Worm (Caenorhabditis elegans) whole organism, L2 larva: ENCODE measurements around the gene sid-2.

ENCODE experiments used
- C34F6.9 ChIP-seq: fragments of 150-350 bp; optimal IDR thresholded peaks from 2 replicates; lab custom pipeline; 2014; ENCODE audit warnings: missing biosample characterization, missing genetic modification characterization
- F13H6.1 ChIP-seq: sonication (generic microtip); optimal IDR thresholded peaks from 2 replicates; lab custom pipeline; 2016; ENCODE audit warnings: missing genetic modification characterization, missing compliant biosample characterization
- R02D3.7 ChIP-seq: fragments of 150-350 bp; optimal IDR thresholded peaks from 2 replicates; lab custom pipeline; 2014; ENCODE audit warnings: missing biosample characterization, missing genetic modification characterization
- Y55F3AM.14 ChIP-seq: fragments of 200-800 bp; sonication (Bioruptor generic); optimal IDR thresholded peaks from 2 replicates; lab custom pipeline; 2018; ENCODE audit warnings: mild to moderate bottlenecking, missing genetic modification characterization, missing compliant biosample characterization
- ZK546.5 ChIP-seq: sonication (generic microtip); optimal IDR thresholded peaks from 2 replicates; lab custom pipeline; 2017; ENCODE audit warnings: missing biosample characterization, missing genetic modification characterization
- alr-1 ChIP-seq: fragments of 150-350 bp; optimal IDR thresholded peaks from 2 replicates; lab custom pipeline; 2014; ENCODE audit warnings: missing biosample characterization, missing genetic modification characterization
- aly-2 ChIP-seq: fragments of 150-350 bp; optimal IDR thresholded peaks from 2 replicates; lab custom pipeline; 2014; ENCODE audit warnings: missing biosample characterization, missing genetic modification characterization
- ama-1 ChIP-seq: fragments of 150-350 bp; optimal IDR thresholded peaks from 2 replicates; lab custom pipeline; 2018; ENCODE audit warnings: inconsistent platforms
- blmp-1 ChIP-seq: sonication (generic microtip); optimal IDR thresholded peaks from 2 replicates; lab custom pipeline; 2017; ENCODE audit warnings: missing genetic modification characterization, mild to moderate bottlenecking, missing compliant biosample characterization, antibody characterized with exemption, moderate library complexity; ENCODE audit not compliant: insufficient read depth
- ceh-16 ChIP-seq: fragments of 150-350 bp; optimal IDR thresholded peaks from 2 replicates; lab custom pipeline; 2014; ENCODE audit warnings: missing biosample characterization, missing genetic modification characterization
- ceh-82 ChIP-seq: fragments of 150-350 bp; optimal IDR thresholded peaks from 2 replicates; lab custom pipeline; 2014; ENCODE audit warnings: missing biosample characterization, missing genetic modification characterization
- crh-2 ChIP-seq: sonication (generic microtip); optimal IDR thresholded peaks from 2 replicates; lab custom pipeline; 2017; ENCODE audit warnings: missing biosample characterization, missing genetic modification characterization
- dmd-4 ChIP-seq: sonication (generic microtip); optimal IDR thresholded peaks from 2 replicates; lab custom pipeline; 2017; ENCODE audit warnings: missing biosample characterization, missing genetic modification characterization
- egl-27 ChIP-seq: sonication (generic microtip); optimal IDR thresholded peaks from 3 replicates; lab custom pipeline; 2017; ENCODE audit warnings: missing biosample characterization, missing genetic modification reagents, missing genetic modification characterization
- elt-1 ChIP-seq: fragments of 150-350 bp; optimal IDR thresholded peaks from 2 replicates; lab custom pipeline; 2014; ENCODE audit warnings: missing biosample characterization, missing genetic modification characterization
- elt-3 ChIP-seq: sonication (generic microtip); optimal IDR thresholded peaks from 2 replicates; lab custom pipeline; 2017; ENCODE audit warnings: missing biosample characterization, missing genetic modification characterization
- fos-1 ChIP-seq: fragments of 150-350 bp; optimal IDR thresholded peaks from 2 replicates; lab custom pipeline; 2014; ENCODE audit warnings: missing biosample characterization, missing genetic modification characterization
- gmeb-1 ChIP-seq: fragments of 150-350 bp; optimal IDR thresholded peaks from 2 replicates; lab custom pipeline; 2014; ENCODE audit warnings: missing biosample characterization, missing genetic modification characterization
- lin-11 ChIP-seq: fragments of 150-350 bp; sonication (generic microtip); optimal IDR thresholded peaks from 2 replicates; lab custom pipeline; 2014; ENCODE audit warnings: missing biosample characterization, missing genetic modification characterization, inconsistent platforms, mixed read lengths
- lin-13 ChIP-seq: fragments of 150-350 bp; optimal IDR thresholded peaks from 2 replicates; lab custom pipeline; 2014; ENCODE audit warnings: missing biosample characterization, missing genetic modification reagents, missing genetic modification characterization
- lin-39 ChIP-seq: fragments of 150-350 bp; optimal IDR thresholded peaks from 2 replicates; lab custom pipeline; 2014; ENCODE audit warnings: missing biosample characterization, missing genetic modification reagents, missing genetic modification characterization
- lsy-2 ChIP-seq, 2 experiments: fragments of 150-350 bp in 1 of 2; sonication (generic microtip) in 1 of 2; optimal IDR thresholded peaks; 2 replicates each; lab custom pipeline; 2014 to 2017; ENCODE audit warnings: missing biosample characterization in 2 of 2, missing genetic modification characterization in 2 of 2
- mab-5 ChIP-seq: fragments of 150-350 bp; optimal IDR thresholded peaks from 2 replicates; lab custom pipeline; 2014; ENCODE audit warnings: missing biosample characterization, missing genetic modification characterization
- mbf-1 ChIP-seq: sonication (generic microtip); optimal IDR thresholded peaks from 2 replicates; lab custom pipeline; 2017; ENCODE audit warnings: missing biosample characterization, missing genetic modification characterization
- mdl-1 ChIP-seq, 2 experiments: fragments of 150-350 bp in 1 of 2; sonication (generic microtip) in 1 of 2; optimal IDR thresholded peaks; 2 replicates each; lab custom pipeline; 2017; ENCODE audit warnings: missing biosample characterization in 2 of 2, missing genetic modification characterization in 2 of 2
- nhr-10 ChIP-seq: sonication (generic microtip); optimal IDR thresholded peaks from 2 replicates; lab custom pipeline; 2017; ENCODE audit warnings: missing biosample characterization, missing genetic modification characterization
- nhr-11 ChIP-seq: fragments of 150-350 bp; optimal IDR thresholded peaks from 2 replicates; lab custom pipeline; 2014; ENCODE audit warnings: missing biosample characterization, missing genetic modification characterization
- nhr-12 ChIP-seq: fragments of 150-350 bp; optimal IDR thresholded peaks from 2 replicates; lab custom pipeline; 2014; ENCODE audit warnings: missing biosample characterization, missing genetic modification characterization
- nhr-129 ChIP-seq: fragments of 150-350 bp; optimal IDR thresholded peaks from 2 replicates; lab custom pipeline; 2014; ENCODE audit warnings: missing biosample characterization, missing genetic modification characterization
- nhr-21 ChIP-seq: fragments of 150-350 bp; optimal IDR thresholded peaks from 2 replicates; lab custom pipeline; 2014; ENCODE audit warnings: missing biosample characterization, missing genetic modification characterization
- nhr-23 ChIP-seq: fragments of 150-350 bp; optimal IDR thresholded peaks from 2 replicates; lab custom pipeline; 2014; ENCODE audit warnings: missing biosample characterization, missing genetic modification reagents, missing genetic modification characterization
- nhr-237 ChIP-seq: fragments of 150-350 bp; optimal IDR thresholded peaks from 2 replicates; lab custom pipeline; 2014; ENCODE audit warnings: missing biosample characterization, missing genetic modification characterization
- nhr-25 ChIP-seq: fragments of 150-350 bp; sonication (generic microtip); optimal IDR thresholded peaks from 3 replicates; lab custom pipeline; 2014; ENCODE audit warnings: missing biosample characterization, missing genetic modification characterization
- nhr-6 ChIP-seq: fragments of 150-350 bp; optimal IDR thresholded peaks from 2 replicates; lab custom pipeline; 2014; ENCODE audit warnings: missing biosample characterization, missing genetic modification characterization
- nhr-77 ChIP-seq: fragments of 150-350 bp; optimal IDR thresholded peaks from 2 replicates; lab custom pipeline; 2014; ENCODE audit warnings: missing biosample characterization, missing genetic modification characterization
- peb-1 ChIP-seq: fragments of 150-350 bp; optimal IDR thresholded peaks from 2 replicates; lab custom pipeline; 2014; ENCODE audit warnings: missing biosample characterization, missing genetic modification characterization
- sem-4 ChIP-seq: fragments of 150-350 bp; optimal IDR thresholded peaks from 2 replicates; lab custom pipeline; 2014; ENCODE audit warnings: missing biosample characterization, missing genetic modification reagents, missing genetic modification characterization
- skn-1 ChIP-seq: sonication (generic microtip); optimal IDR thresholded peaks from 2 replicates; lab custom pipeline; 2017; ENCODE audit warnings: missing biosample characterization, missing genetic modification characterization
- sma-3 ChIP-seq: sonication (generic microtip); optimal IDR thresholded peaks from 2 replicates; lab custom pipeline; 2016; ENCODE audit warnings: missing genetic modification reagents, missing genetic modification characterization, missing compliant biosample characterization
- sma-9 ChIP-seq, 2 experiments: fragments of 150-350 bp in 1 of 2; sonication (generic microtip) in 1 of 2; optimal IDR thresholded peaks; 2 replicates each; lab custom pipeline; 2014 to 2016; ENCODE audit warnings: missing genetic modification characterization in 2 of 2, mild to moderate bottlenecking in 1 of 2, missing biosample characterization in 1 of 2, missing compliant biosample characterization in 1 of 2, missing genetic modification reagents in 1 of 2, moderate library complexity in 1 of 2
- snpc-4 ChIP-seq: fragments of 150-350 bp; optimal IDR thresholded peaks from 2 replicates; lab custom pipeline; 2014; ENCODE audit warnings: missing biosample characterization, missing genetic modification characterization
- unc-39 ChIP-seq: fragments of 150-350 bp; optimal IDR thresholded peaks from 2 replicates; lab custom pipeline; 2014; ENCODE audit warnings: missing biosample characterization, missing genetic modification characterization
- unc-55 ChIP-seq: fragments of 150-350 bp; sonication (generic microtip); optimal IDR thresholded peaks from 3 replicates; lab custom pipeline; 2014; ENCODE audit warnings: missing biosample characterization, missing genetic modification reagents, missing genetic modification characterization
- unc-62 ChIP-seq: fragments of 150-350 bp; optimal IDR thresholded peaks from 2 replicates; lab custom pipeline; 2014; ENCODE audit warnings: missing biosample characterization, missing genetic modification reagents, missing genetic modification characterization
- zag-1 ChIP-seq: fragments of 150-350 bp; optimal IDR thresholded peaks from 2 replicates; lab custom pipeline; 2014; ENCODE audit warnings: missing biosample characterization, missing genetic modification characterization
- ztf-1 ChIP-seq: fragments of 200-800 bp; sonication (Bioruptor generic); conservative IDR thresholded peaks from 2 replicates; pipeline ENCODE4 v1.3.6; 2022; ENCODE audit warnings: missing genetic modification characterization, missing compliant biosample characterization
- ztf-11 ChIP-seq: sonication (generic microtip); optimal IDR thresholded peaks from 2 replicates; lab custom pipeline; 2017; ENCODE audit warnings: missing biosample characterization, missing genetic modification characterization
- ztf-4 ChIP-seq: fragments of 150-350 bp; optimal IDR thresholded peaks from 2 replicates; lab custom pipeline; 2014; ENCODE audit warnings: missing biosample characterization, missing genetic modification characterization

The sid-2 gene

DNA sequence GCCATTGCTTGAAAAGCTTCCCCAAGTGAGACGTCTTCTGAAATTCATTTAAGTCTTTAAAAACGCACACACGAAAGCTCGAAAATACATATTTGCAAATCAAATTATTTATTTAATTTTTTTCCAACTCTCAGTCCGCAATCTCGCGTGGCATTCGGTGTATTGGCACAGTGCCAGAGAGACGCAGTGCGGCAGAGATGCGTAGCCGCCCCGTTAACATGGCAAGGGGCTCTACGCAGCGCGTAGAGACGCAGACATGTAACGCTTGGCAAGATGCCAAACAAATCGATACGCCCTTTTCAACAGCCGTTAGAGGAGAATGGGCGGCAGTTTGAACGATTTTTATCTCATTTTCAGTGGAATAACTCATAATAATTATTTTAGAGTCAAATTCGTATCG, 35.7 kb upstream of the sid-2 start, which contains the start of the genes drr-2 and set-16:
TSS of gene drr-2 (minus strand) at position 37 of the 400 bp plus-strand sequence.
TSS of gene set-16 (plus strand) at position 383 of the 400 bp plus-strand sequence.
- TF ChIP-seq lin-39 (tag; lab: Kevin White, UChicago) (peak; percentile 39), elt-3 (tag; lab: Kevin White, UChicago) (no peak), R02D3.7 (peak; percentile 79), sma-9 (GFP tag; optimal IDR thresholded peaks at IDR 0.05; lab: Kevin White, UChicago) (peak; percentile 97), sma-9 (tag; optimal IDR thresholded peaks at IDR 0.05; lab: Kevin White, UChicago) (no peak), nhr-6 (tag; lab: Kevin White, UChicago) (peak; percentile 95), nhr-129 (tag; lab: Kevin White, UChicago) (peak; percentile 95), zag-1 (tag; lab: Kevin White, UChicago) (peak; percentile 97), mab-5 (tag; lab: Kevin White, UChicago) (peak; percentile 98), ztf-4 (tag; lab: Kevin White, UChicago) (peak; percentile 97), unc-39 (tag; lab: Kevin White, UChicago) (no peak), nhr-237 (tag; lab: Kevin White, UChicago) (peak; percentile 92), ama-1 (lab: Kevin White, UChicago) (peak; percentile 68), ceh-16 (tag; lab: Kevin White, UChicago) (peak; percentile 97), snpc-4 (tag; lab: Kevin White, UChicago) (peak; percentile 90), elt-1 (tag; lab: Kevin White, UChicago) (peak; percentile 36), nhr-11 (peak; percentile 28), egl-27 (peak; percentile 98), nhr-10 (tag; lab: Kevin White, UChicago) (peak; percentile 94), nhr-23 (no peak), sem-4 (tag; lab: Kevin White, UChicago) (peak; percentile 97), ztf-11 (tag; lab: Kevin White, UChicago) (peak; percentile 52), sma-3 (peak; percentile 100), alr-1 (tag; lab: Kevin White, UChicago) (no peak), fos-1 (tag; lab: Kevin White, UChicago) (peak; percentile 98), C34F6.9 (tag; lab: Kevin White, UChicago) (peak; percentile 100), Y55F3AM.14 (peak; percentile 96), skn-1 (peak; percentile 84), lsy-2 (tag; optimal IDR thresholded peaks at IDR 0.05; lab: Kevin White, UChicago) (peak; percentile 96 to 98), peb-1 (tag; lab: Kevin White, UChicago) (no peak), dmd-4 (tag; lab: Kevin White, UChicago) (peak; percentile 36), nhr-12 (tag; lab: Kevin White, UChicago) (peak; percentile 61), unc-62 (GFP tag; lab: Kevin White, UChicago) (peak; percentile 88), nhr-25 (tag; lab: Kevin White, UChicago) (peak; percentile 99), F13H6.1 (tag; lab: Kevin White, UChicago) (peak; percentile 99), aly-2 (tag; lab: Kevin White, UChicago) (no peak), nhr-21 (tag; lab: Kevin White, UChicago) (peak; percentile 99), crh-2 (tag; lab: Kevin White, UChicago) (peak; percentile 99), nhr-77 (tag; lab: Kevin White, UChicago) (peak; percentile 93), ZK546.5 (tag; lab: Kevin White, UChicago) (peak; percentile 89), blmp-1 (tag; lab: Kevin White, UChicago) (peak; percentile 90), ztf-1 (no peak), ceh-82 (tag; lab: Kevin White, UChicago) (peak; percentile 93), lin-13 (peak; percentile 99), unc-55 (GFP tag; lab: Kevin White, UChicago) (peak; percentile 99), mbf-1 (tag; lab: Kevin White, UChicago) (no peak), lin-11 (tag; lab: Kevin White, UChicago) (peak; percentile 99), mdl-1 (tag; optimal IDR thresholded peaks at IDR 0.05; lab: Kevin White, UChicago) (peak; percentile 33 to 82), gmeb-1 (tag; lab: Kevin White, UChicago) (peak; percentile 96)
